Fruit fly (Drosophila melanogaster) whole organism, prepupa: ENCODE measurements around the gene ovm.
A peak's percentile ranks its signal among the peaks of the same experiment; 100 is the strongest.

Experiments
- CG10631 ChIP-seq: fragments of 200-800 bp; sonication (Bioruptor generic); optimal IDR thresholded peaks from 2 replicates; lab custom pipeline; 2016; ENCODE audit warnings: missing biosample characterization, missing genetic modification characterization
- CG10669 ChIP-seq: fragments of 200-800 bp; sonication (Bioruptor generic); optimal IDR thresholded peaks from 3 replicates; lab custom pipeline; 2018; ENCODE audit warnings: missing biosample characterization, mild to moderate bottlenecking, missing genetic modification characterization, moderate library complexity
- CG11294 ChIP-seq: fragments of 200-800 bp; sonication (Bioruptor generic); IDR thresholded peaks from 2 replicates; pipeline ENCODE4 v1.3.6; 2022; ENCODE audit warnings: missing biosample characterization, missing genetic modification characterization
- CG11762 ChIP-seq: fragments of 200-800 bp; sonication (Bioruptor generic); optimal IDR thresholded peaks from 3 replicates; lab custom pipeline; 2016; ENCODE audit warnings: missing biosample characterization, missing genetic modification characterization; ENCODE audit not compliant: insufficient read depth
- CG15336 ChIP-seq: fragments of 200-800 bp; sonication (Bioruptor generic); IDR thresholded peaks from 2 replicates; pipeline ENCODE4 v1.3.6; 2022; ENCODE audit warnings: missing biosample characterization, missing genetic modification characterization
- CG1621 ChIP-seq: fragments of 200-800 bp; sonication (Bioruptor generic); optimal IDR thresholded peaks from 3 replicates; lab custom pipeline; 2018; ENCODE audit warnings: missing biosample characterization, mild to moderate bottlenecking, missing genetic modification characterization
- CG16779 ChIP-seq: fragments of 200-800 bp; sonication (Bioruptor generic); optimal IDR thresholded peaks from 3 replicates; lab custom pipeline; 2017; ENCODE audit warnings: missing biosample characterization, mild to moderate bottlenecking, missing genetic modification characterization
- CG3032 ChIP-seq: fragments of 200-800 bp; optimal IDR thresholded peaks from 2 replicates; lab custom pipeline; 2019; ENCODE audit warnings: missing biosample characterization, mild to moderate bottlenecking, missing genetic modification characterization, moderate library complexity
- CG31627 ChIP-seq: fragments of 200-800 bp; sonication (Bioruptor generic); optimal IDR thresholded peaks from 3 replicates; lab custom pipeline; 2016; ENCODE audit warnings: missing biosample characterization, missing genetic modification characterization
- CG32006 ChIP-seq: fragments of 200-800 bp; sonication (Bioruptor generic); optimal IDR thresholded peaks from 3 replicates; lab custom pipeline; 2017; ENCODE audit warnings: missing biosample characterization, mild to moderate bottlenecking, missing genetic modification characterization
- CG34406 ChIP-seq: fragments of 200-800 bp; sonication (Bioruptor generic); optimal IDR thresholded peaks from 3 replicates; lab custom pipeline; 2016; ENCODE audit warnings: missing biosample characterization, missing genetic modification characterization
- CG4318 ChIP-seq: fragments of 200-800 bp; sonication (Bioruptor generic); optimal IDR thresholded peaks from 3 replicates; lab custom pipeline; 2017; ENCODE audit warnings: missing biosample characterization, mild to moderate bottlenecking, missing genetic modification characterization
- CG6163 ChIP-seq: fragments of 200-800 bp; sonication (Bioruptor generic); IDR thresholded peaks from 3 replicates; pipeline ENCODE4 v1.3.6; 2022; ENCODE audit warnings: missing biosample characterization, missing genetic modification characterization
- CG7368 ChIP-seq: fragments of 200-800 bp; sonication (Bioruptor generic); optimal IDR thresholded peaks from 3 replicates; lab custom pipeline; 2016; ENCODE audit warnings: missing biosample characterization, missing genetic modification characterization
- CG8319 ChIP-seq: fragments of 200-800 bp; sonication (Bioruptor generic); optimal IDR thresholded peaks from 3 replicates; lab custom pipeline; 2016; ENCODE audit warnings: missing biosample characterization, missing genetic modification characterization
- CG8632 ChIP-seq: fragments of 200-800 bp; sonication (Bioruptor generic); optimal IDR thresholded peaks from 3 replicates; lab custom pipeline; 2016; ENCODE audit warnings: missing biosample characterization, missing genetic modification characterization
- Eip75B ChIP-seq: fragments of 200-800 bp; sonication (Bioruptor generic); optimal IDR thresholded peaks from 3 replicates; lab custom pipeline; 2016; ENCODE audit warnings: missing biosample characterization, missing genetic modification characterization
- Eip93F ChIP-seq: fragments of 200-800 bp; sonication (Bioruptor generic); optimal IDR thresholded peaks from 2 replicates; lab custom pipeline; 2016; ENCODE audit warnings: missing biosample characterization, mild to moderate bottlenecking, missing genetic modification characterization
- Ets96B ChIP-seq: fragments of 200-800 bp; optimal IDR thresholded peaks from 2 replicates; lab custom pipeline; 2019; ENCODE audit warnings: missing biosample characterization, mild to moderate bottlenecking, missing genetic modification characterization, moderate library complexity
- Lpt ChIP-seq: fragments of 200-800 bp; sonication (Bioruptor generic); optimal IDR thresholded peaks from 3 replicates; lab custom pipeline; 2016; ENCODE audit warnings: missing biosample characterization, missing genetic modification characterization
- Met ChIP-seq: fragments of 200-800 bp; sonication (Bioruptor generic); optimal IDR thresholded peaks from 3 replicates; lab custom pipeline; 2016; ENCODE audit warnings: missing biosample characterization, missing genetic modification characterization
- OdsH ChIP-seq: fragments of 200-800 bp; sonication (Bioruptor generic); optimal IDR thresholded peaks from 3 replicates; lab custom pipeline; 2016; ENCODE audit warnings: missing biosample characterization, missing genetic modification characterization
- Smox ChIP-seq: fragments of 200-800 bp; sonication (Bioruptor generic); optimal IDR thresholded peaks from 3 replicates; lab custom pipeline; 2016; ENCODE audit warnings: missing biosample characterization, missing genetic modification characterization
- Sox102F ChIP-seq: fragments of 200-800 bp; sonication (Bioruptor generic); optimal IDR thresholded peaks from 2 replicates; lab custom pipeline; 2016; ENCODE audit warnings: missing biosample characterization, mild to moderate bottlenecking, missing genetic modification characterization
- Sox14 ChIP-seq: fragments of 200-800 bp; sonication (Bioruptor generic); optimal IDR thresholded peaks from 3 replicates; lab custom pipeline; 2016; ENCODE audit warnings: missing biosample characterization, missing genetic modification characterization
- Sox15 ChIP-seq: fragments of 200-800 bp; sonication (Bioruptor generic); optimal IDR thresholded peaks from 3 replicates; lab custom pipeline; 2016; ENCODE audit warnings: missing biosample characterization, missing genetic modification characterization
- achi ChIP-seq: fragments of 200-800 bp; sonication (Bioruptor generic); optimal IDR thresholded peaks from 3 replicates; lab custom pipeline; 2016; ENCODE audit warnings: missing biosample characterization, missing genetic modification characterization
- cyc ChIP-seq: fragments of 200-800 bp; sonication (Bioruptor generic); optimal IDR thresholded peaks from 3 replicates; lab custom pipeline; 2016; ENCODE audit warnings: missing biosample characterization, missing genetic modification characterization
- dac ChIP-seq: fragments of 200-800 bp; sonication (Bioruptor generic); optimal IDR thresholded peaks from 2 replicates; lab custom pipeline; 2017; ENCODE audit warnings: missing biosample characterization, mild to moderate bottlenecking, missing genetic modification characterization
- dsx ChIP-seq: fragments of 200-800 bp; optimal IDR thresholded peaks from 3 replicates; lab custom pipeline; 2019; ENCODE audit warnings: missing biosample characterization, mild to moderate bottlenecking, missing genetic modification characterization, moderate library complexity; ENCODE audit not compliant: poor library complexity, severe bottlenecking
- eg ChIP-seq: fragments of 200-800 bp; sonication (Bioruptor generic); IDR thresholded peaks from 3 replicates; pipeline ENCODE4 v1.3.6; 2022; ENCODE audit warnings: missing biosample characterization, missing genetic modification characterization
- fd59A ChIP-seq: fragments of 200-800 bp; sonication (Bioruptor generic); optimal IDR thresholded peaks from 2 replicates; lab custom pipeline; 2017; ENCODE audit warnings: missing biosample characterization, mild to moderate bottlenecking, missing genetic modification characterization, missing genetic modification reagents
- fkh ChIP-seq: fragments of 200-800 bp; sonication (Bioruptor generic); optimal IDR thresholded peaks from 3 replicates; lab custom pipeline; 2017; ENCODE audit warnings: missing biosample characterization, mild to moderate bottlenecking, missing genetic modification characterization, moderate library complexity
- lz ChIP-seq: fragments of 200-800 bp; sonication (Bioruptor generic); optimal IDR thresholded peaks from 3 replicates; lab custom pipeline; 2016; ENCODE audit warnings: missing biosample characterization, missing genetic modification characterization
- net ChIP-seq: fragments of 200-800 bp; sonication (Bioruptor generic); optimal IDR thresholded peaks from 3 replicates; lab custom pipeline; 2016; ENCODE audit warnings: missing biosample characterization, missing genetic modification characterization
- salr ChIP-seq, 2 experiments: fragments of 200-800 bp; sonication (Bioruptor generic); optimal IDR thresholded peaks; 3 replicates each; lab custom pipeline; 2016 to 2018; ENCODE audit warnings: missing biosample characterization in 2 of 2, missing genetic modification characterization in 2 of 2, mild to moderate bottlenecking in 1 of 2
- spab ChIP-seq: fragments of 200-800 bp; sonication (Bioruptor generic); optimal IDR thresholded peaks from 2 replicates; lab custom pipeline; 2017; ENCODE audit warnings: missing biosample characterization, mild to moderate bottlenecking, missing genetic modification characterization, missing genetic modification reagents
- ss ChIP-seq, 2 experiments: fragments of 200-800 bp; sonication (Bioruptor generic); optimal IDR thresholded peaks; 2 replicates in 1 of 2; 3 replicates in 1 of 2; lab custom pipeline; 2017 to 2018; ENCODE audit warnings: mild to moderate bottlenecking in 2 of 2, missing biosample characterization in 2 of 2, missing genetic modification characterization in 2 of 2, moderate library complexity in 1 of 2
- topi ChIP-seq: fragments of 200-800 bp; sonication (Bioruptor generic); optimal IDR thresholded peaks from 3 replicates; lab custom pipeline; 2016; ENCODE audit warnings: missing biosample characterization, missing genetic modification characterization
- vri ChIP-seq: fragments of 200-800 bp; sonication (Bioruptor generic); optimal IDR thresholded peaks from 3 replicates; lab custom pipeline; 2016; ENCODE audit warnings: missing biosample characterization, mild to moderate bottlenecking, missing genetic modification characterization

Gene ovm

dm6 chr2L:91830-92229 is 49.0 kb downstream of the ovm start (continued):
- TF ChIP-seq fkh (GFP tag; lab: Kevin White, UChicago) (no peak), Lpt (GFP tag; lab: Kevin White, UChicago) (peak; percentile 73), CG7368 (peak; percentile 75), dsx (GFP tag; lab: Kevin White, UChicago) (peak; percentile 91), Sox102F (GFP tag; lab: Kevin White, UChicago) (no peak), CG11762 (GFP tag; lab: Kevin White, UChicago) (peak; percentile 69), CG8319 (no peak), ss (GFP tag; optimal IDR thresholded peaks at IDR 0.05; lab: Kevin White, UChicago) (peak; percentile 90 to 98), fd59A (GFP tag; lab: Kevin White, UChicago) (peak; percentile 81), dac (GFP tag; lab: Kevin White, UChicago) (peak; percentile 39), CG10631 (GFP tag; lab: Kevin White, UChicago) (peak; percentile 81), OdsH (peak; percentile 73), CG8632 (peak; percentile 71), topi (GFP tag; lab: Kevin White, UChicago) (peak; percentile 79), CG16779 (tag; lab: Kevin White, UChicago) (no peak), Smox (GFP tag; lab: Kevin White, UChicago) (no peak), eg (no peak), lz (peak; percentile 75), CG11294 (no peak), CG3032 (peak; percentile 89), Met (peak; percentile 80), spab (GFP tag; lab: Kevin White, UChicago) (no peak), Eip75B (peak; percentile 83), CG4318 (peak; percentile 13), Sox15 (peak; percentile 3), Sox14 (GFP tag; lab: Kevin White, UChicago) (peak; percentile 81), CG6163 (GFP tag; lab: Robert Waterston, UW) (peak; percentile 87; the same call in 2 of the 3 replicates), CG32006 (GFP tag; lab: Kevin White, UChicago) (peak; percentile 67), CG34406 (GFP tag; lab: Kevin White, UChicago) (peak; percentile 74), CG10669 (GFP tag; lab: Kevin White, UChicago) (peak; percentile 83)

DNA sequence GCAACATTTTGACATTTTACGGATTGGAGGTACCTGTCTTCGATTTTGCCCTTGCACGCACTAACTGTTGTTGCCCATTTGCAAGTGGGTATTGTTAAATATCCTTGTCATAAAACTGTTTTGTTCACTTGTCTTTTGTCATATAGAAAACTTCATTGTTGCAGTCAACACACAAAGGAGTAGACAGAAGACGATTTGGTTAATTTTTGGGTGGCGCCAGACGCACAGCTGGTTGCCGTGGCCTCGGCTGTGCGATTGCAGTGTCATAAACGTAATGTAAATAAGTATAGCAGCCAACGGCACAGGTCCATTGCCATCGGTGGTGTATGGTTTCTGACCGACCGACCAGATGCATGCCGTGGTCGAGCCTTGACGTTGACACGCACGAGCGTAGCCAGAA is 49.5 kb downstream of the ovm start:
- TF ChIP-seq achi (GFP tag; lab: Kevin White, UChicago): no peak
- no peak for TF ChIP-seq vri (GFP tag; lab: Kevin White, UChicago)
- no peak for TF ChIP-seq dsx (GFP tag; lab: Kevin White, UChicago)
- TF ChIP-seq CG1621 (tag; lab: Kevin White, UChicago): no peak
- no peak for TF ChIP-seq CG34406 (GFP tag; lab: Kevin White, UChicago)
- no peak for TF ChIP-seq CG8632
- TF ChIP-seq Eip93F (GFP tag; lab: Kevin White, UChicago): no peak
- TF ChIP-seq cyc: no peak
- TF ChIP-seq salr (GFP tag; optimal IDR thresholded peaks at IDR 0.05; lab: Kevin White, UChicago): no peak
- TF ChIP-seq CG15336 (GFP tag; lab: Robert Waterston, UW): no peak

DNA sequence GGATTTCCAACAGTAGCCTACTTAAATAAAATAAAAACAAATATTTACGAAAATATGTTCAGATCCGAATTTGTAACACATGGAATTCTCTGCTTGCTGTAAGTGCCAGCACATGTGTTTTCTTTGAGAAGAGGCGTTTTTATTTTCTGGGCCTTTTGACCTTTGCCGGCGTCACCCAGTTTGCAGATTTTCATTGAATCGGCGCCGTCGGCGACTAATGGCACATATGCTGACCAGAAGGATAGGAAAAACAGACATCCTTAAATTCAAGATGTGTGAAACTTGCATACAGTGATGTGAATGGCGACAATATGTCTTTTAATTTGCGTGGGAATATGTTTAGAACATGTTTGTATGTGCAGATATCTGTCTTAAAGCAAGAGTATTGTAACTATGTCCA is 50.7 kb downstream of the ovm start:
- TF ChIP-seq CG31627 (GFP tag; lab: Kevin White, UChicago) (no peak), Ets96B (no peak), fd59A (GFP tag; lab: Kevin White, UChicago) (no peak), net (GFP tag; lab: Kevin White, UChicago) (no peak)
